Worm (Caenorhabditis elegans) whole organism, L2 larva: Measurements from ENCODE around the gene cyk-3.

Experiments used
- aly-2 ChIP-seq: fragments of 150-350 bp; optimal IDR thresholded peaks from 2 replicates; lab custom pipeline; 2014; ENCODE audit warnings: missing biosample characterization, missing genetic modification characterization
- ama-1 ChIP-seq: fragments of 150-350 bp; optimal IDR thresholded peaks from 2 replicates; lab custom pipeline; 2018; ENCODE audit warnings: inconsistent platforms
- blmp-1 ChIP-seq: sonication (generic microtip); optimal IDR thresholded peaks from 2 replicates; lab custom pipeline; 2017; ENCODE audit warnings: missing genetic modification characterization, mild to moderate bottlenecking, missing compliant biosample characterization, antibody characterized with exemption, moderate library complexity; ENCODE audit not compliant: insufficient read depth
- egl-27 ChIP-seq: sonication (generic microtip); optimal IDR thresholded peaks from 3 replicates; lab custom pipeline; 2017; ENCODE audit warnings: missing biosample characterization, missing genetic modification reagents, missing genetic modification characterization
- elt-1 ChIP-seq: fragments of 150-350 bp; optimal IDR thresholded peaks from 2 replicates; lab custom pipeline; 2014; ENCODE audit warnings: missing biosample characterization, missing genetic modification characterization
- fos-1 ChIP-seq: fragments of 150-350 bp; optimal IDR thresholded peaks from 2 replicates; lab custom pipeline; 2014; ENCODE audit warnings: missing biosample characterization, missing genetic modification characterization
- lin-11 ChIP-seq: fragments of 150-350 bp; sonication (generic microtip); optimal IDR thresholded peaks from 2 replicates; lab custom pipeline; 2014; ENCODE audit warnings: missing biosample characterization, missing genetic modification characterization, inconsistent platforms, mixed read lengths
- nhr-11 ChIP-seq: fragments of 150-350 bp; optimal IDR thresholded peaks from 2 replicates; lab custom pipeline; 2014; ENCODE audit warnings: missing biosample characterization, missing genetic modification characterization
- nhr-21 ChIP-seq: fragments of 150-350 bp; optimal IDR thresholded peaks from 2 replicates; lab custom pipeline; 2014; ENCODE audit warnings: missing biosample characterization, missing genetic modification characterization
- nhr-237 ChIP-seq: fragments of 150-350 bp; optimal IDR thresholded peaks from 2 replicates; lab custom pipeline; 2014; ENCODE audit warnings: missing biosample characterization, missing genetic modification characterization
- nhr-77 ChIP-seq: fragments of 150-350 bp; optimal IDR thresholded peaks from 2 replicates; lab custom pipeline; 2014; ENCODE audit warnings: missing biosample characterization, missing genetic modification characterization
- skn-1 ChIP-seq: sonication (generic microtip); optimal IDR thresholded peaks from 2 replicates; lab custom pipeline; 2017; ENCODE audit warnings: missing biosample characterization, missing genetic modification characterization
- zag-1 ChIP-seq: fragments of 150-350 bp; optimal IDR thresholded peaks from 2 replicates; lab custom pipeline; 2014; ENCODE audit warnings: missing biosample characterization, missing genetic modification characterization
- ztf-11 ChIP-seq: sonication (generic microtip); optimal IDR thresholded peaks from 2 replicates; lab custom pipeline; 2017; ENCODE audit warnings: missing biosample characterization, missing genetic modification characterization

DNA sequence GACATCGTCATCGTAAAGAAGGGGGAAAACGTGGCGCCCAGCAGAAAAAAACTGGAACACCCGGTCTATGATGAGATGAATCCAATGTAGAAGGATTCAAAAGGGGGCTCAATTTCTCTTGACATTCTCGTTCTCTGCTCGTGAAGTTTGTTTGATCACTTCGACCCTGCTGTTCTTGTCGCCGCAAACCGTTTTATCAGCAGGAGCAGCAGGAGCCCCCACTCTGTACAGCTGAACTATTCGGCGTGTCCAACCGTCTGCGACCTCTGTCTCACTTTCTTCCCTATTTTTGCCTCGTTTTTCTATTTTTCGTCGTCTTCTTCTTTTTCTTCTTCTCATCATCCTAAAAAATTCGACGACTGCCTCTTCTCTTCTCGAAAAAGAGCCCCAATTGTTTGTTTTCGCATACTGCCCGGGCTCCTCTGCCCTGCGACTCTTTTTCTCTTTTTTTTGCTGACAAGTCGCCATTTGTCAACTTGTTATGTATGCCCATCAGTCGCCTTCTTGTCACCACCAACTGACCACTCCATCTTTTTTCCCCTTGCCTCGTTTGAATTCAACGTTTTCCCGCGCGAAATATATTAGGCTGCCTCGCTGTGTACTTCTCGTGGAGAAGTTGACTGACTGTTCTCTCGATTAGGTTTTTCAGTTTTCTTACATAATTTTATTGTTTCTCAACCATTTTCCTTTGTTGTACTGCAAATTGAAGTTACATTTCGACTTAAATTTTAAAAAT, 30.8 kb upstream of the cyk-3 start:
- TF ChIP-seq nhr-77 (tag; lab: Kevin White, UChicago) (no peak), nhr-11 (tag; lab: Kevin White, UChicago) (no peak), ztf-11 (tag; lab: Kevin White, UChicago) (no peak), zag-1 (no peak), blmp-1 (tag; lab: Kevin White, UChicago) (no peak), fos-1 (no peak), skn-1 (no peak), ama-1 (lab: Kevin White, UChicago) (no peak), nhr-237 (tag; lab: Kevin White, UChicago) (no peak), elt-1 (tag; lab: Kevin White, UChicago) (no peak), aly-2 (tag; lab: Kevin White, UChicago) (no peak), nhr-21 (tag; lab: Kevin White, UChicago) (no peak), lin-11 (tag; lab: Kevin White, UChicago) (no peak), egl-27 (no peak)
